Worm (Caenorhabditis elegans) whole organism, L1 larva: ENCODE data around the gene wrt-9.

ENCODE experiments used
- C34B4.2 ChIP-seq: sonication (generic microtip); optimal IDR thresholded peaks from 2 replicates; lab custom pipeline; 2017; ENCODE audit warnings: mild to moderate bottlenecking, missing genetic modification characterization, missing compliant biosample characterization
- F16B12.6 ChIP-seq: fragments of 150-350 bp; optimal IDR thresholded peaks from 2 replicates; lab custom pipeline; 2014; ENCODE audit warnings: missing biosample characterization, missing genetic modification characterization
- aly-2 ChIP-seq: fragments of 150-350 bp; optimal IDR thresholded peaks from 2 replicates; lab custom pipeline; 2014; ENCODE audit warnings: missing biosample characterization, missing genetic modification characterization
- ama-1 ChIP-seq: fragments of 150-350 bp; optimal IDR thresholded peaks from 2 replicates; lab custom pipeline; 2014
- lin-15B ChIP-seq: fragments of 150-350 bp; sonication (generic microtip); optimal IDR thresholded peaks from 3 replicates; lab custom pipeline; 2014; ENCODE audit warnings: missing biosample characterization, missing genetic modification characterization
- nhr-77 ChIP-seq: fragments of 150-350 bp; optimal IDR thresholded peaks from 2 replicates; lab custom pipeline; 2014; ENCODE audit warnings: missing biosample characterization, missing genetic modification characterization
- unc-130 ChIP-seq: fragments of 150-350 bp; optimal IDR thresholded peaks from 2 replicates; lab custom pipeline; 2017; ENCODE audit warnings: missing biosample characterization, missing genetic modification characterization, inconsistent platforms
- ztf-11 ChIP-seq, 2 experiments: sonication (generic microtip); optimal IDR thresholded peaks; 2 replicates each; lab custom pipeline; 2016 to 2017; ENCODE audit warnings: missing genetic modification characterization in 2 of 2, missing biosample characterization in 1 of 2, missing compliant biosample characterization in 1 of 2

ce11 chrX:1549095-1549494 lies 27.3 kb upstream of the wrt-9 start:
- TF ChIP-seq ztf-11 (tag; optimal IDR thresholded peaks at IDR 0.05; lab: Kevin White, UChicago) (no peak), lin-15B (tag; lab: Kevin White, UChicago) (no peak), ama-1 (lab: Kevin White, UChicago) (no peak), F16B12.6 (tag; lab: Kevin White, UChicago) (no peak), unc-130 (tag; lab: Kevin White, UChicago) (no peak), C34B4.2 (tag; lab: Kevin White, UChicago) (no peak), nhr-77 (tag; lab: Kevin White, UChicago) (no peak), aly-2 (tag; lab: Kevin White, UChicago) (no peak)
